Fruit fly (Drosophila melanogaster) whole organism, embryonic: ENCODE results near the gene Pez.
A peak's percentile ranks its signal among the peaks of the same experiment; 100 is the strongest.

Source experiments
- Atf3 ChIP-seq: fragments of 200-800 bp; sonication (Bioruptor generic); optimal IDR thresholded peaks from 3 replicates; lab custom pipeline; 2016; ENCODE audit warnings: missing biosample characterization, missing genetic modification characterization
- CG10147 ChIP-seq: fragments of 200-800 bp; sonication (Bioruptor generic); optimal IDR thresholded peaks from 2 replicates; lab custom pipeline; 2019; ENCODE audit warnings: missing biosample characterization, mild to moderate bottlenecking, missing genetic modification characterization, moderate library complexity
- CG12155 ChIP-seq: fragments of 200-800 bp; sonication (Bioruptor generic); optimal IDR thresholded peaks from 3 replicates; lab custom pipeline; 2016; ENCODE audit warnings: missing biosample characterization, missing genetic modification characterization
- CG12236 ChIP-seq: fragments of 200-800 bp; sonication (Bioruptor generic); optimal IDR thresholded peaks from 2 replicates; lab custom pipeline; 2016; ENCODE audit warnings: missing biosample characterization, missing genetic modification characterization
- CG12942 ChIP-seq: fragments of 200-800 bp; sonication (Bioruptor generic); optimal IDR thresholded peaks from 3 replicates; lab custom pipeline; 2016; ENCODE audit warnings: missing biosample characterization, missing genetic modification characterization
- CG1603 ChIP-seq: fragments of 200-800 bp; sonication (Bioruptor generic); optimal IDR thresholded peaks from 2 replicates; lab custom pipeline; 2019; ENCODE audit warnings: missing biosample characterization, mild to moderate bottlenecking, missing genetic modification characterization, moderate library complexity
- CG18599 ChIP-seq: fragments of 200-800 bp; sonication (Bioruptor generic); optimal IDR thresholded peaks from 3 replicates; lab custom pipeline; 2017; ENCODE audit warnings: missing biosample characterization, missing genetic modification characterization, mild to moderate bottlenecking, moderate library complexity, missing genetic modification reagents
- CG2199 ChIP-seq: fragments of 200-800 bp; sonication (Bioruptor generic); IDR thresholded peaks from 3 replicates; pipeline ENCODE4 v1.3.6; 2022; ENCODE audit warnings: missing biosample characterization, missing genetic modification characterization
- CG30431 ChIP-seq: fragments of 200-800 bp; sonication (Bioruptor generic); optimal IDR thresholded peaks from 2 replicates; lab custom pipeline; 2017; ENCODE audit warnings: missing biosample characterization, missing genetic modification characterization
- CG31224 ChIP-seq: fragments of 200-800 bp; sonication (Bioruptor generic); IDR thresholded peaks from 2 replicates; pipeline ENCODE4 v1.3.6; 2022; ENCODE audit warnings: missing biosample characterization, missing genetic modification characterization
- CG31365 ChIP-seq: fragments of 200-800 bp; sonication (Bioruptor generic); optimal IDR thresholded peaks from 2 replicates; lab custom pipeline; 2018; ENCODE audit warnings: missing biosample characterization, mild to moderate bottlenecking, missing genetic modification characterization
- CG3838 ChIP-seq: fragments of 200-800 bp; sonication (Bioruptor generic); optimal IDR thresholded peaks from 3 replicates; lab custom pipeline; 2016; ENCODE audit warnings: missing biosample characterization, missing genetic modification characterization
- CG3847 ChIP-seq: fragments of 200-800 bp; sonication (Bioruptor generic); IDR thresholded peaks from 2 replicates; pipeline ENCODE4 v1.3.6; 2022; ENCODE audit warnings: missing biosample characterization, missing genetic modification characterization
- CG6254 ChIP-seq: fragments of 200-800 bp; sonication (Bioruptor generic); optimal IDR thresholded peaks from 3 replicates; lab custom pipeline; 2017; ENCODE audit warnings: mild to moderate bottlenecking, missing biosample characterization, missing genetic modification reagents, missing genetic modification characterization
- CG9215 ChIP-seq: fragments of 200-800 bp; sonication (Bioruptor generic); IDR thresholded peaks from 2 replicates; pipeline ENCODE4 v1.3.6; 2022; ENCODE audit warnings: missing biosample characterization, missing genetic modification characterization
- Dip2 ChIP-seq: fragments of 200-800 bp; sonication (Bioruptor generic); IDR thresholded peaks from 2 replicates; pipeline ENCODE4 v1.3.6; 2022; ENCODE audit warnings: missing biosample characterization, missing genetic modification characterization
- Dip3 ChIP-seq: fragments of 200-800 bp; sonication (Bioruptor generic); optimal IDR thresholded peaks from 3 replicates; lab custom pipeline; 2016; ENCODE audit warnings: missing biosample characterization, missing genetic modification characterization
- Drgx ChIP-seq: fragments of 200-800 bp; sonication (Bioruptor generic); IDR thresholded peaks from 2 replicates; pipeline ENCODE4 v1.3.6; 2022; ENCODE audit warnings: missing biosample characterization, missing genetic modification characterization
- E2f1 ChIP-seq: fragments of 200-800 bp; sonication (Bioruptor generic); IDR thresholded peaks from 2 replicates; pipeline ENCODE4 v1.3.6; 2022; ENCODE audit warnings: missing biosample characterization, missing genetic modification characterization
- Gsc ChIP-seq: fragments of 200-800 bp; sonication (Bioruptor generic); IDR thresholded peaks from 2 replicates; pipeline ENCODE4 v1.3.6; 2022; ENCODE audit warnings: missing biosample characterization, missing genetic modification characterization
- HLH4C ChIP-seq: fragments of 200-800 bp; sonication (Bioruptor generic); IDR thresholded peaks from 3 replicates; pipeline ENCODE4 v1.3.6; 2022; ENCODE audit warnings: missing biosample characterization, missing genetic modification characterization; ENCODE audit not compliant: partially characterized antibody
- HmgD ChIP-seq: fragments of 200-800 bp; sonication (Bioruptor generic); optimal IDR thresholded peaks from 3 replicates; lab custom pipeline; 2016; ENCODE audit warnings: missing biosample characterization, missing genetic modification characterization
- HmgZ ChIP-seq: fragments of 200-800 bp; sonication (Bioruptor generic); optimal IDR thresholded peaks from 2 replicates; lab custom pipeline; 2018; ENCODE audit warnings: missing biosample characterization, mild to moderate bottlenecking, missing genetic modification characterization
- Kr ChIP-seq: fragments of 200-800 bp; sonication (Bioruptor generic); optimal IDR thresholded peaks from 2 replicates; lab custom pipeline; 2017; ENCODE audit warnings: missing biosample characterization, mild to moderate bottlenecking, missing genetic modification characterization
- Myb ChIP-seq: fragments of 200-800 bp; sonication (Bioruptor generic); optimal IDR thresholded peaks from 2 replicates; lab custom pipeline; 2016; ENCODE audit warnings: missing biosample characterization, missing genetic modification characterization
- NC2α ChIP-seq: fragments of 200-800 bp; sonication (Bioruptor generic); optimal IDR thresholded peaks from 2 replicates; lab custom pipeline; 2016; ENCODE audit warnings: missing biosample characterization, missing genetic modification characterization
- Poxn ChIP-seq: fragments of 200-800 bp; sonication (Bioruptor generic); IDR thresholded peaks from 2 replicates; pipeline ENCODE4 v1.3.6; 2022; ENCODE audit warnings: missing biosample characterization, missing genetic modification characterization
- Six4 ChIP-seq: fragments of 200-800 bp; sonication (Bioruptor generic); optimal IDR thresholded peaks from 2 replicates; lab custom pipeline; 2016; ENCODE audit warnings: missing biosample characterization, missing genetic modification characterization
- ase ChIP-seq: fragments of 200-800 bp; sonication (Bioruptor generic); IDR thresholded peaks from 3 replicates; pipeline ENCODE4 v1.3.6; 2022; ENCODE audit warnings: missing biosample characterization, missing genetic modification characterization
- az2 ChIP-seq: fragments of 200-800 bp; sonication (Bioruptor generic); optimal IDR thresholded peaks from 3 replicates; lab custom pipeline; 2016; ENCODE audit warnings: missing biosample characterization, missing genetic modification characterization
- bcd ChIP-seq: fragments of 200-800 bp; sonication (Bioruptor generic); optimal IDR thresholded peaks from 2 replicates; lab custom pipeline; 2017; ENCODE audit warnings: missing biosample characterization, mild to moderate bottlenecking, missing genetic modification characterization
- br ChIP-seq: fragments of >200 bp; optimal IDR thresholded peaks from 2 replicates; lab custom pipeline; 2017
- chn ChIP-seq: fragments of 200-800 bp; sonication (Bioruptor generic); optimal IDR thresholded peaks from 2 replicates; lab custom pipeline; 2016; ENCODE audit warnings: missing biosample characterization, missing genetic modification characterization
- ci ChIP-seq: fragments of 200-800 bp; sonication (Bioruptor generic); IDR thresholded peaks from 3 replicates; pipeline ENCODE4 v1.3.6; 2022; ENCODE audit warnings: missing biosample characterization, missing genetic modification characterization
- crc ChIP-seq: fragments of 200-800 bp; sonication (Bioruptor generic); optimal IDR thresholded peaks from 2 replicates; lab custom pipeline; 2016; ENCODE audit warnings: missing biosample characterization, missing genetic modification characterization
- da ChIP-seq: fragments of 200-800 bp; sonication (Bioruptor generic); optimal IDR thresholded peaks from 2 replicates; lab custom pipeline; 2016; ENCODE audit warnings: missing biosample characterization, missing genetic modification characterization
- dmrt11E ChIP-seq: fragments of 200-800 bp; sonication (Bioruptor generic); optimal IDR thresholded peaks from 3 replicates; lab custom pipeline; 2018; ENCODE audit warnings: missing biosample characterization, mild to moderate bottlenecking, missing genetic modification characterization, moderate library complexity
- ftz-f1 ChIP-seq: fragments of 200-800 bp; sonication (Bioruptor generic); optimal IDR thresholded peaks from 2 replicates; lab custom pipeline; 2016; ENCODE audit warnings: missing biosample characterization, missing genetic modification characterization
- gcm2 ChIP-seq: fragments of 200-800 bp; sonication (Bioruptor generic); optimal IDR thresholded peaks from 2 replicates; lab custom pipeline; 2016; ENCODE audit warnings: missing biosample characterization, missing genetic modification characterization
- h ChIP-seq: fragments of >200 bp; optimal IDR thresholded peaks from 2 replicates; lab custom pipeline; 2017
- klu ChIP-seq: fragments of 200-800 bp; sonication (Bioruptor generic); IDR thresholded peaks from 2 replicates; pipeline ENCODE4 v1.3.6; 2022; ENCODE audit warnings: missing biosample characterization, missing genetic modification characterization
- lov ChIP-seq, 2 experiments: fragments of 200-800 bp in 1 of 2; fragments of >200 bp in 1 of 2; sonication (Bioruptor generic) in 1 of 2; IDR thresholded peaks in 1 of 2; optimal IDR thresholded peaks in 1 of 2; 2 replicates in 1 of 2; 3 replicates in 1 of 2; pipeline versions ENCODE4 v1.3.6 to Lab custom; 2017 to 2022; ENCODE audit warnings: missing biosample characterization in 1 of 2, missing genetic modification characterization in 1 of 2
- nerfin-2 ChIP-seq: fragments of 200-800 bp; sonication (Bioruptor generic); IDR thresholded peaks from 2 replicates; pipeline ENCODE4 v1.3.6; 2022; ENCODE audit warnings: missing biosample characterization, missing genetic modification characterization; ENCODE audit not compliant: partially characterized antibody
- pnt ChIP-seq: fragments of 200-800 bp; sonication (Bioruptor generic); optimal IDR thresholded peaks from 3 replicates; lab custom pipeline; 2016; ENCODE audit warnings: missing biosample characterization, missing genetic modification characterization
- pros ChIP-seq: fragments of 200-800 bp; sonication (Bioruptor generic); optimal IDR thresholded peaks from 3 replicates; lab custom pipeline; 2019; ENCODE audit warnings: missing biosample characterization, mild to moderate bottlenecking, missing genetic modification characterization, moderate library complexity
- sna ChIP-seq: fragments of 200-800 bp; sonication (Bioruptor generic); IDR thresholded peaks from 2 replicates; pipeline ENCODE4 v1.3.6; 2022; ENCODE audit warnings: missing biosample characterization, missing genetic modification characterization; ENCODE audit not compliant: partially characterized antibody
- sug ChIP-seq: fragments of 200-800 bp; optimal IDR thresholded peaks from 2 replicates; lab custom pipeline; 2019; ENCODE audit warnings: missing biosample characterization, mild to moderate bottlenecking, missing genetic modification characterization, moderate library complexity
- tap ChIP-seq: fragments of 200-800 bp; optimal IDR thresholded peaks from 3 replicates; lab custom pipeline; 2019; ENCODE audit warnings: missing biosample characterization, mild to moderate bottlenecking, missing genetic modification characterization, moderate library complexity
- tin ChIP-seq: fragments of 200-800 bp; sonication (Bioruptor generic); optimal IDR thresholded peaks from 3 replicates; lab custom pipeline; 2016; ENCODE audit warnings: missing biosample characterization, missing genetic modification characterization
- tup ChIP-seq: fragments of 200-800 bp; sonication (Bioruptor generic); optimal IDR thresholded peaks from 2 replicates; lab custom pipeline; 2016; ENCODE audit warnings: missing biosample characterization, mild to moderate bottlenecking, missing genetic modification characterization, moderate library complexity
- zfh1 ChIP-seq: fragments of 200-800 bp; sonication (Bioruptor generic); IDR thresholded peaks from 3 replicates; pipeline ENCODE4 v1.3.6; 2022; ENCODE audit warnings: missing biosample characterization, missing genetic modification characterization

Pez gene

DNA sequence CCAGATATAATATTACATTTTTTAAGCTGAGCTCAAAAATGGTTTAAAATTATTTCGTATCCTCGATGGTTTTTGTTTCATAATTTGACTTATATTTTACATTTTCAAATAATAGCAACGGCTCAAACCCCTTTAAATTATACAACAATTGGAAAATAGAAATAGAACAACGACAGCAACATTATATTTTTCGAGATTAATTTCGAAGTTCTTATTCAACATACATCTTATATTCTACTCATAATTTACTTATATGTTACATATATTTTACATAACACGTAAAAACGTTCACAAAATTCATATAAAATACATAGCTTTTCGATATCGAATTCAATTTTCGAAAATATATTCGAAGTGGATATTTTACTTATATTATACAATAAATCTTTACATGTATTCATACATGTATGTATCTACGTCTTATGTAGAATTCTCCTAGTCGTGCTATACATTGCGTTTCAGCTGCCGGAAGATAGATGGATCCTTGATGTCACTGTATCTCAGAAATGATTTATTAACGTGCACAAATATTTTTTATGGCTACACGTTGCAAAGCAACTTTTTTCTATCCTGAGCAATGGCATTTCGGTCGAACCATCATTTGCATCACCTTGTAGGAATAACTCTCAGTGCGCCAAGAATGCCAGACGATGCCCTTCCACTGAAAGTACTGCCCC, 18.4 kb upstream of the Pez start (continued):
- TF ChIP-seq pros (no peak), CG6254 (peak; percentile 33), ase (GFP tag; lab: Robert Waterston, UW) (peak; percentile 72; the same call in 2 of the 3 replicates), Drgx (GFP tag; lab: Robert Waterston, UW) (no peak), Six4 (peak; percentile 50), HLH4C (GFP tag; lab: Robert Waterston, UW) (no peak), CG3838 (GFP tag; lab: Kevin White, UChicago) (no peak), CG10147 (GFP tag; lab: Kevin White, UChicago) (no peak), crc (GFP tag; lab: Kevin White, UChicago) (no peak), E2f1 (no peak), CG30431 (GFP tag; lab: Kevin White, UChicago) (peak; percentile 19), h (no peak), CG18599 (GFP tag; lab: Kevin White, UChicago) (peak; percentile 52), dmrt11E (tag; lab: Kevin White, UChicago) (peak; percentile 44), Dip2 (no peak), pnt (GFP tag; lab: Kevin White, UChicago) (no peak), nerfin-2 (GFP tag; lab: Robert Waterston, UW) (no peak), sug (tag; lab: Kevin White, UChicago) (peak; percentile 34), CG2199 (no peak), Myb (GFP tag; lab: Kevin White, UChicago) (no peak), CG12155 (GFP tag; lab: Kevin White, UChicago) (no peak), CG31224 (GFP tag; lab: Robert Waterston, UW) (no peak), Poxn (no peak), az2 (GFP tag; lab: Kevin White, UChicago) (peak; percentile 48), tap (tag; lab: Kevin White, UChicago) (peak; percentile 33), HmgZ (tag; lab: Kevin White, UChicago) (peak; percentile 56), ci (GFP tag; lab: Robert Waterston, UW) (peak; percentile 85; the same call in 2 of the 3 replicates), tup (no peak), klu (GFP tag; lab: Robert Waterston, UW) (no peak), CG31365 (tag; lab: Kevin White, UChicago) (no peak), tin (peak; percentile 23), NC2α (GFP tag; lab: Kevin White, UChicago) (no peak), Atf3 (GFP tag; lab: Kevin White, UChicago) (no peak), bcd (GFP tag; lab: Kevin White, UChicago) (peak; percentile 39), CG9215 (GFP tag; lab: Robert Waterston, UW) (no peak), CG1603 (tag; lab: Kevin White, UChicago) (peak; percentile 67), zfh1 (GFP tag; lab: Robert Waterston, UW) (peak; percentile 69; the same call in 2 of the 3 replicates), gcm2 (no peak), sna (no peak), Gsc (no peak), br (no peak), Dip3 (GFP tag; lab: Kevin White, UChicago) (no peak), lov (optimal IDR thresholded peaks at IDR 0.05; lab: Kevin White, UChicago) (no peak), lov (GFP tag; IDR thresholded peaks at IDR 0.05; lab: Robert Waterston, UW) (no peak), Kr (no peak), CG12236 (GFP tag; lab: Kevin White, UChicago) (no peak), da (GFP tag; lab: Kevin White, UChicago) (no peak), HmgD (GFP tag; lab: Kevin White, UChicago) (no peak), CG3847 (0 out of 2 replicates have a peak, but pooled peaks have one; percentile 20), CG12942 (GFP tag; lab: Kevin White, UChicago) (no peak), ftz-f1 (no peak), chn (GFP tag; lab: Kevin White, UChicago) (no peak)
